Worm (Caenorhabditis elegans) whole organism, L3 larva: ENCODE measurements around the gene clec-147.

ENCODE experiments used
- aly-2 ChIP-seq: fragments of 150-350 bp; optimal IDR thresholded peaks from 2 replicates; lab custom pipeline; 2014; ENCODE audit warnings: missing biosample characterization, missing genetic modification characterization
- ama-1 ChIP-seq: fragments of 150-350 bp; optimal IDR thresholded peaks from 2 replicates; lab custom pipeline; 2018
- elt-3 ChIP-seq, 3 experiments: fragments of 150-350 bp in 1 of 3; sonication (generic microtip) in 2 of 3; optimal IDR thresholded peaks; 2 replicates in 2 of 3; 4 replicates in 1 of 3; lab custom pipeline; 2014 to 2017; ENCODE audit warnings: missing biosample characterization in 3 of 3, missing genetic modification characterization in 3 of 3
- lin-15B ChIP-seq: fragments of 150-350 bp; optimal IDR thresholded peaks from 2 replicates; lab custom pipeline; 2014; ENCODE audit warnings: missing biosample characterization, missing genetic modification characterization
- lin-39 ChIP-seq: fragments of 150-350 bp; optimal IDR thresholded peaks from 2 replicates; lab custom pipeline; 2018; ENCODE audit warnings: missing biosample characterization, missing genetic modification reagents, missing genetic modification characterization
- nhr-237 ChIP-seq: fragments of 150-350 bp; optimal IDR thresholded peaks from 2 replicates; lab custom pipeline; 2014; ENCODE audit warnings: missing biosample characterization, missing genetic modification characterization
- nhr-25 ChIP-seq: sonication (generic microtip); optimal IDR thresholded peaks from 2 replicates; lab custom pipeline; 2017; ENCODE audit warnings: missing biosample characterization, missing genetic modification characterization
- nhr-28 ChIP-seq: fragments of 150-350 bp; optimal IDR thresholded peaks from 2 replicates; lab custom pipeline; 2014; ENCODE audit warnings: missing biosample characterization, missing genetic modification characterization
- skn-1 ChIP-seq: fragments of 150-350 bp; optimal IDR thresholded peaks from 2 replicates; lab custom pipeline; 2014; ENCODE audit warnings: missing biosample characterization, missing genetic modification characterization
- snpc-4 ChIP-seq: fragments of 150-350 bp; optimal IDR thresholded peaks from 2 replicates; lab custom pipeline; 2014; ENCODE audit warnings: missing biosample characterization, missing genetic modification characterization
- unc-39 ChIP-seq: sonication (generic microtip); optimal IDR thresholded peaks from 4 replicates; lab custom pipeline; 2017; ENCODE audit warnings: missing biosample characterization, missing genetic modification characterization
- ztf-11 ChIP-seq: fragments of 150-350 bp; optimal IDR thresholded peaks from 2 replicates; lab custom pipeline; 2014; ENCODE audit warnings: missing biosample characterization, missing genetic modification characterization

ce11 chrII:14569322-14569721, 31.7 kb upstream of the clec-147 start:
- no peak for TF ChIP-seq skn-1 (tag; lab: Kevin White, UChicago)
- TF ChIP-seq nhr-237 (tag; lab: Kevin White, UChicago) = no peak
- TF ChIP-seq nhr-28 = no peak
- TF ChIP-seq nhr-25 (tag; lab: Kevin White, UChicago) = no peak
- no peak for TF ChIP-seq unc-39 (tag; lab: Kevin White, UChicago)
- no peak for TF ChIP-seq snpc-4 (tag; lab: Kevin White, UChicago)
- no peak for TF ChIP-seq ama-1 (lab: Kevin White, UChicago)
- no peak for TF ChIP-seq ztf-11
- peak; percentile 53 for TF ChIP-seq lin-39 (tag; lab: Kevin White, UChicago)
- no peak for TF ChIP-seq aly-2
- TF ChIP-seq lin-15B = no peak
- no peak for TF ChIP-seq elt-3 (tag; optimal IDR thresholded peaks at IDR 0.05; lab: Kevin White, UChicago)
